Worm (Caenorhabditis elegans) whole organism, young adult: ENCODE data around the gene jip-1.
A peak's percentile ranks its signal among the peaks of the same experiment; 100 is the strongest.

Experiments
- D2030.7 ChIP-seq: fragments of 200-800 bp; sonication (Bioruptor generic); IDR thresholded peaks from 2 replicates; pipeline ENCODE4 v1.3.6; 2022; ENCODE audit warnings: missing genetic modification reagents, missing genetic modification characterization, missing compliant biosample characterization
- F49E8.2 ChIP-seq: sonication (generic microtip); optimal IDR thresholded peaks from 3 replicates; lab custom pipeline; 2017; ENCODE audit warnings: missing genetic modification characterization, mild to moderate bottlenecking, missing compliant biosample characterization, antibody characterized with exemption, moderate library complexity; ENCODE audit not compliant: insufficient read depth
- F57A8.1 ChIP-seq: fragments of 200-800 bp; sonication (Bioruptor generic); optimal IDR thresholded peaks from 2 replicates; lab custom pipeline; 2018; ENCODE audit warnings: mild to moderate bottlenecking, missing genetic modification characterization, moderate library complexity, missing compliant biosample characterization
- aptf-2 ChIP-seq: fragments of 200-800 bp; sonication (Bioruptor generic); conservative IDR thresholded peaks from 2 replicates; pipeline ENCODE4 v1.3.6; 2022; ENCODE audit warnings: missing genetic modification reagents, missing genetic modification characterization, missing compliant biosample characterization
- fkh-3 ChIP-seq: sonication (generic microtip); optimal IDR thresholded peaks from 2 replicates; lab custom pipeline; 2016; ENCODE audit warnings: mild to moderate bottlenecking, missing genetic modification characterization, missing compliant biosample characterization
- hsf-1 ChIP-seq: fragments of 200-800 bp; sonication (Bioruptor generic); IDR thresholded peaks from 2 replicates; pipeline ENCODE4 v1.3.6; 2022; ENCODE audit warnings: missing genetic modification reagents, missing genetic modification characterization, missing compliant biosample characterization
- lin-35 ChIP-seq, 3 experiments: fragments of 150-350 bp in 2 of 3; sonication (generic microtip) in 1 of 3; optimal IDR thresholded peaks; 2 replicates each; lab custom pipeline; 2014 to 2018; ENCODE audit warnings: missing biosample characterization in 3 of 3, missing genetic modification characterization in 3 of 3, missing genetic modification reagents in 3 of 3
- sea-2 ChIP-seq: fragments of 200-800 bp; sonication (Bioruptor generic); IDR thresholded peaks from 2 replicates; pipeline ENCODE4 v1.3.6; 2022; ENCODE audit warnings: missing genetic modification characterization, missing compliant biosample characterization

DNA sequence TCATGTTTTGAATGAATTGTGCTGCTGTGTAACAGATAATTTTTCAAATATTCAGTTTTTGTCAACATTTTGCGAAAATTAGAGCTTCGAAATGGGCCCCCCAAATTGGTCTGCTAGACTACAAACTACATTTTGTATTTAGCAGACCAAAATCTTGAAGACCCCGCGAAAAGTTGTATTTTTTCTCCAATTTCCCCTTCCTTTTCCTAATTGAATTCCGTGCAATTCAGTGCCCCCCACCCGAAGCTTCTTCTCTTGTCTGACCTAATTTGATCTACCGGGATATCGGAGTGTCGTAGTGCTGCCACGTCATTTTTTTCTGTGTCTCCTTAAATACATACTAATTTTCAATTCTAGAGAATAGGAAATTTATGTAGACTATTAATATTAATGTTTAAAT, 2.8 kb upstream of the jip-1 start:
- TF ChIP-seq F57A8.1 (GFP tag; lab: Kevin White, UChicago) (no peak), F49E8.2 (tag; lab: Kevin White, UChicago) (no peak), sea-2 (GFP tag; lab: Robert Waterston, UW) (no peak), fkh-3 (tag; lab: Kevin White, UChicago) (no peak), lin-35 (GFP tag; optimal IDR thresholded peaks at IDR 0.05; lab: Kevin White, UChicago) (peak in 1 of 3 experiments; percentile 13), D2030.7 (GFP tag; lab: Robert Waterston, UW) (no peak), hsf-1 (no peak), aptf-2 (GFP tag; lab: Robert Waterston, UW) (no peak)
